Fruit fly (Drosophila melanogaster) whole organism, embryonic: ENCODE results near the gene CG14207.

Experiments
- Atf-2 ChIP-seq: fragments of 200-800 bp; sonication (Bioruptor generic); optimal IDR thresholded peaks from 2 replicates; lab custom pipeline; 2016; ENCODE audit warnings: missing biosample characterization, missing genetic modification characterization
- C15 ChIP-seq: fragments of 200-800 bp; sonication (Bioruptor generic); IDR thresholded peaks from 3 replicates; pipeline ENCODE4 v1.3.6; 2022; ENCODE audit warnings: missing biosample characterization, missing genetic modification characterization
- CG10654 ChIP-seq: fragments of 200-800 bp; sonication (Bioruptor generic); optimal IDR thresholded peaks from 2 replicates; lab custom pipeline; 2016; ENCODE audit warnings: missing biosample characterization, missing genetic modification characterization
- CG10959 ChIP-seq: fragments of 200-800 bp; sonication (Bioruptor generic); IDR thresholded peaks from 2 replicates; pipeline ENCODE4 v1.3.6; 2022; ENCODE audit warnings: missing biosample characterization, missing genetic modification characterization
- CG11093 ChIP-seq: fragments of 200-800 bp; sonication (Bioruptor generic); IDR thresholded peaks from 3 replicates; pipeline ENCODE4 v1.3.6; 2022; ENCODE audit warnings: missing biosample characterization, missing genetic modification characterization
- CG11560 ChIP-seq: fragments of 200-800 bp; sonication (Bioruptor generic); IDR thresholded peaks from 3 replicates; pipeline ENCODE4 v1.3.6; 2022; ENCODE audit warnings: missing biosample characterization, missing genetic modification characterization
- CG12219 ChIP-seq: fragments of 200-800 bp; sonication (Bioruptor generic); optimal IDR thresholded peaks from 3 replicates; lab custom pipeline; 2018; ENCODE audit warnings: missing biosample characterization, mild to moderate bottlenecking, missing genetic modification characterization
- CG18619 ChIP-seq: fragments of 200-800 bp; sonication (Bioruptor generic); optimal IDR thresholded peaks from 3 replicates; lab custom pipeline; 2017; ENCODE audit warnings: missing biosample characterization, mild to moderate bottlenecking, missing genetic modification characterization
- CG30020 ChIP-seq: fragments of 200-800 bp; optimal IDR thresholded peaks from 2 replicates; lab custom pipeline; 2019; ENCODE audit warnings: missing biosample characterization, mild to moderate bottlenecking, missing genetic modification characterization, moderate library complexity
- CG31224 ChIP-seq: fragments of 200-800 bp; sonication (Bioruptor generic); IDR thresholded peaks from 2 replicates; pipeline ENCODE4 v1.3.6; 2022; ENCODE audit warnings: missing biosample characterization, missing genetic modification characterization
- CG32767 ChIP-seq: fragments of 200-800 bp; sonication (Bioruptor generic); IDR thresholded peaks from 2 replicates; pipeline ENCODE4 v1.3.6; 2022; ENCODE audit warnings: missing biosample characterization, missing genetic modification characterization
- CG3281 ChIP-seq: fragments of 200-800 bp; sonication (Bioruptor generic); optimal IDR thresholded peaks from 3 replicates; lab custom pipeline; 2017; ENCODE audit warnings: missing biosample characterization, mild to moderate bottlenecking, missing genetic modification characterization
- CG33557 ChIP-seq: fragments of 200-800 bp; sonication (Bioruptor generic); optimal IDR thresholded peaks from 2 replicates; lab custom pipeline; 2019; ENCODE audit warnings: missing biosample characterization, mild to moderate bottlenecking, missing genetic modification characterization, moderate library complexity
- CG5245 ChIP-seq: fragments of 200-800 bp; sonication (Bioruptor generic); optimal IDR thresholded peaks from 3 replicates; lab custom pipeline; 2016; ENCODE audit warnings: missing biosample characterization, missing genetic modification characterization
- CG5953 ChIP-seq: fragments of 200-800 bp; sonication (Bioruptor generic); IDR thresholded peaks from 2 replicates; pipeline ENCODE4 v1.3.6; 2022; ENCODE audit warnings: missing biosample characterization, missing genetic modification characterization
- CG6654 ChIP-seq: fragments of 200-800 bp; sonication (Bioruptor generic); optimal IDR thresholded peaks from 2 replicates; lab custom pipeline; 2017; ENCODE audit warnings: missing biosample characterization, mild to moderate bottlenecking, missing genetic modification characterization
- CG7357 ChIP-seq: fragments of 200-800 bp; sonication (Bioruptor generic); IDR thresholded peaks from 3 replicates; pipeline ENCODE4 v1.3.6; 2022; ENCODE audit warnings: missing biosample characterization, missing genetic modification characterization
- CG7928 ChIP-seq: fragments of 200-800 bp; sonication (Bioruptor generic); optimal IDR thresholded peaks from 2 replicates; lab custom pipeline; 2017; ENCODE audit warnings: missing biosample characterization, mild to moderate bottlenecking, missing genetic modification characterization
- CG9215 ChIP-seq: fragments of 200-800 bp; sonication (Bioruptor generic); IDR thresholded peaks from 2 replicates; pipeline ENCODE4 v1.3.6; 2022; ENCODE audit warnings: missing biosample characterization, missing genetic modification characterization
- CG9609 ChIP-seq: fragments of 200-800 bp; sonication (Bioruptor generic); optimal IDR thresholded peaks from 3 replicates; lab custom pipeline; 2016; ENCODE audit warnings: missing biosample characterization, missing genetic modification characterization
- CG9932 ChIP-seq: fragments of 200-800 bp; sonication (Bioruptor generic); IDR thresholded peaks from 2 replicates; pipeline ENCODE4 v1.3.6; 2022; ENCODE audit warnings: missing biosample characterization, missing genetic modification characterization
- Elba2 ChIP-seq: fragments of 200-800 bp; sonication (Bioruptor generic); optimal IDR thresholded peaks from 3 replicates; lab custom pipeline; 2016; ENCODE audit warnings: missing biosample characterization, missing genetic modification characterization
- H15 ChIP-seq: fragments of 200-800 bp; sonication (Bioruptor generic); IDR thresholded peaks from 3 replicates; pipeline ENCODE4 v1.3.6; 2022; ENCODE audit warnings: missing biosample characterization, missing genetic modification characterization
- HHEX ChIP-seq: fragments of 200-800 bp; sonication (Bioruptor generic); optimal IDR thresholded peaks from 3 replicates; lab custom pipeline; 2017; ENCODE audit warnings: missing biosample characterization, mild to moderate bottlenecking, missing genetic modification characterization, missing genetic modification reagents
- MESR4 ChIP-seq: fragments of 200-800 bp; sonication (Bioruptor generic); optimal IDR thresholded peaks from 2 replicates; lab custom pipeline; 2018; ENCODE audit warnings: missing biosample characterization, mild to moderate bottlenecking, missing genetic modification characterization, moderate library complexity
- Mad ChIP-seq: fragments of 200-800 bp; sonication (Bioruptor generic); optimal IDR thresholded peaks from 2 replicates; lab custom pipeline; 2016; ENCODE audit warnings: missing biosample characterization, missing genetic modification characterization
- Meics ChIP-seq: fragments of 200-800 bp; sonication (Bioruptor generic); optimal IDR thresholded peaks from 2 replicates; lab custom pipeline; 2017; ENCODE audit warnings: missing biosample characterization, mild to moderate bottlenecking, missing genetic modification characterization
- Mrtf ChIP-seq: fragments of 200-800 bp; sonication (Bioruptor generic); IDR thresholded peaks from 3 replicates; pipeline ENCODE4 v1.3.6; 2022; ENCODE audit warnings: missing biosample characterization, missing genetic modification characterization
- NFAT ChIP-seq: fragments of 200-800 bp; sonication (Bioruptor generic); IDR thresholded peaks from 2 replicates; pipeline ENCODE4 v1.3.6; 2022; ENCODE audit warnings: missing biosample characterization, missing genetic modification characterization
- Nf-YC ChIP-seq: fragments of 200-800 bp; optimal IDR thresholded peaks from 3 replicates; lab custom pipeline; 2019; ENCODE audit warnings: missing biosample characterization, mild to moderate bottlenecking, missing genetic modification characterization, moderate library complexity
- NfI ChIP-seq: fragments of 200-800 bp; sonication (Bioruptor generic); optimal IDR thresholded peaks from 3 replicates; lab custom pipeline; 2018; ENCODE audit warnings: missing biosample characterization, mild to moderate bottlenecking, missing genetic modification characterization, moderate library complexity
- PHDP ChIP-seq: fragments of 200-800 bp; sonication (Bioruptor generic); optimal IDR thresholded peaks from 3 replicates; lab custom pipeline; 2018; ENCODE audit warnings: missing biosample characterization, mild to moderate bottlenecking, missing genetic modification characterization, moderate library complexity
- Xbp1 ChIP-seq: fragments of 200-800 bp; sonication (Bioruptor generic); optimal IDR thresholded peaks from 3 replicates; lab custom pipeline; 2016; ENCODE audit warnings: missing biosample characterization, mild to moderate bottlenecking, missing genetic modification characterization
- chinmo ChIP-seq: fragments of 200-800 bp; sonication (Bioruptor generic); IDR thresholded peaks from 4 replicates; pipeline ENCODE4 v1.3.6; 2022; ENCODE audit warnings: missing biosample characterization, missing genetic modification characterization; ENCODE audit not compliant: partially characterized antibody
- chn ChIP-seq: fragments of 200-800 bp; sonication (Bioruptor generic); optimal IDR thresholded peaks from 2 replicates; lab custom pipeline; 2016; ENCODE audit warnings: missing biosample characterization, missing genetic modification characterization
- croc ChIP-seq: fragments of 200-800 bp; sonication (Bioruptor generic); conservative IDR thresholded peaks from 3 replicates; pipeline ENCODE4 v1.3.6; 2022; ENCODE audit warnings: missing biosample characterization, missing genetic modification characterization
- cwo ChIP-seq: fragments of 200-800 bp; sonication (Bioruptor generic); optimal IDR thresholded peaks from 3 replicates; lab custom pipeline; 2017; ENCODE audit warnings: missing biosample characterization, missing genetic modification characterization, mild to moderate bottlenecking, moderate library complexity, missing genetic modification reagents
- jumu ChIP-seq: fragments of 200-800 bp; sonication (Bioruptor generic); optimal IDR thresholded peaks from 3 replicates; lab custom pipeline; 2016; ENCODE audit warnings: missing biosample characterization, missing genetic modification characterization
- lmd ChIP-seq: fragments of 200-800 bp; sonication (Bioruptor generic); IDR thresholded peaks from 2 replicates; pipeline ENCODE4 v1.3.6; 2022; ENCODE audit warnings: missing biosample characterization, missing genetic modification characterization
- maf-S ChIP-seq: fragments of 200-800 bp; sonication (Bioruptor generic); optimal IDR thresholded peaks from 2 replicates; lab custom pipeline; 2016; ENCODE audit warnings: missing biosample characterization, missing genetic modification characterization
- org-1 ChIP-seq: fragments of 200-800 bp; sonication (Bioruptor generic); optimal IDR thresholded peaks from 2 replicates; lab custom pipeline; 2017; ENCODE audit warnings: missing biosample characterization, missing genetic modification characterization
- pzg ChIP-seq: fragments of 200-800 bp; sonication (Bioruptor generic); optimal IDR thresholded peaks from 3 replicates; lab custom pipeline; 2018; ENCODE audit warnings: missing biosample characterization, mild to moderate bottlenecking, missing genetic modification characterization, moderate library complexity
- sc ChIP-seq, 3 experiments: fragments of >200 bp in 2 of 3; fragments of 200-800 bp in 1 of 3; sonication (Bioruptor generic) in 1 of 3; optimal IDR thresholded peaks; 2 replicates in 2 of 3; 3 replicates in 1 of 3; lab custom pipeline; 2017; ENCODE audit warnings: mild to moderate bottlenecking in 1 of 3, missing biosample characterization in 1 of 3, missing genetic modification characterization in 1 of 3, missing genetic modification reagents in 1 of 3
- stwl ChIP-seq: fragments of 200-800 bp; sonication (Bioruptor generic); optimal IDR thresholded peaks from 3 replicates; lab custom pipeline; 2018; ENCODE audit warnings: missing biosample characterization, mild to moderate bottlenecking, missing genetic modification characterization, moderate library complexity
- tin ChIP-seq: fragments of 200-800 bp; sonication (Bioruptor generic); optimal IDR thresholded peaks from 3 replicates; lab custom pipeline; 2016; ENCODE audit warnings: missing biosample characterization, missing genetic modification characterization
- twi ChIP-seq: fragments of 200-800 bp; optimal IDR thresholded peaks from 2 replicates; lab custom pipeline; 2019; ENCODE audit warnings: missing biosample characterization, mild to moderate bottlenecking, missing genetic modification characterization, moderate library complexity
- vvl ChIP-seq: fragments of 200-800 bp; sonication (Bioruptor generic); IDR thresholded peaks from 2 replicates; pipeline ENCODE4 v1.3.6; 2022; ENCODE audit warnings: missing biosample characterization, missing genetic modification characterization
- wor ChIP-seq: fragments of 200-800 bp; sonication (Bioruptor generic); IDR thresholded peaks from 2 replicates; pipeline ENCODE4 v1.3.6; 2022; ENCODE audit warnings: missing biosample characterization, missing genetic modification characterization
- z ChIP-seq: fragments of 200-800 bp; sonication (Bioruptor generic); IDR thresholded peaks from 3 replicates; pipeline ENCODE4 v1.3.6; 2022; ENCODE audit warnings: missing biosample characterization, missing genetic modification characterization

Gene CG14207

DNA sequence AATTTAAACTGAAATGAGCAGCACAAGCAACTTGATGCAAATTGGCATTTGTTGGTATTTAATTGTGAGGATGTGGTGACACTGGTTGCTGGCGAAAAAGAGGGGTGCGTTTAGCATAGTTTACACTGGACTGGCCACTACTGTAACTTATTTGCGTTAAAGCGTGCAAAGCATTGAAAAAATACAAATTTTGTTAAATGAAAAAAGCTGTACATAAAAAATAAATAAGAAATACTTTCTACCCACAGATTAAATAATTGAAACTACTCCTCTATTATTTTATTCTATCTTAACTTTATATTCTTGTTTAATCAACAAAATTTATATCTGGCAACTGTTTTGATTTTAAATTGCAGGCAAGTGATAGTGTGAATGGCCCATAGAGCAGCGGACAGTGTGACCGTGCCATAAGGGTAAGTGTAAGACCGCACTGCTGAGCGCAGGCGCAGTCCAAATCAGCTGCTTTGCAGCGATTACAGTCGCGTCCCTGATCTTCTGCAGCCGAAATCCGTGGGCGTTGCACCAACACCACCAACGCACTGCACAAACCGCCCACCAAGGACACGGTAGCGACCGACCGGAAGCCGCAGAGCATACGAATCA lies 39.2 kb upstream of the CG14207 start, which contains the start of the genes Grip84 and car (continued):
- peak; percentile 24 for TF ChIP-seq CG5245
- TF ChIP-seq CG7357 (GFP tag; lab: Robert Waterston, UW): peak; percentile 97
- TF ChIP-seq CG9215 (GFP tag; lab: Robert Waterston, UW): peak; percentile 77; the same call in 1 of the 2 replicates
- peak; percentile 26 for TF ChIP-seq CG10654
- TF ChIP-seq CG32767 (GFP tag; lab: Robert Waterston, UW): peak; percentile 32; the same call in 1 of the 2 replicates
- TF ChIP-seq chinmo (GFP tag; lab: Robert Waterston, UW): peak; percentile 30; the same call in 1 of the 4 replicates
- peak; percentile 68 for TF ChIP-seq NfI (GFP tag; lab: Kevin White, UChicago)
- no peak for TF ChIP-seq cwo (GFP tag; lab: Kevin White, UChicago)
- TF ChIP-seq chn (GFP tag; lab: Kevin White, UChicago): peak; percentile 20
- TF ChIP-seq croc (GFP tag; lab: Robert Waterston, UW): peak; percentile 58; the same call in 2 of the 3 replicates
- TF ChIP-seq PHDP (tag; lab: Kevin White, UChicago): no peak
- no peak for TF ChIP-seq CG5953 (GFP tag; lab: Robert Waterston, UW)
- TF ChIP-seq CG18619 (GFP tag; lab: Kevin White, UChicago): peak; percentile 65
- no peak for TF ChIP-seq CG3281 (GFP tag; lab: Kevin White, UChicago)
- TF ChIP-seq CG10959 (GFP tag; lab: Robert Waterston, UW): peak; percentile 27; the same call in 1 of the 2 replicates
- peak; percentile 43 for TF ChIP-seq CG33557 (GFP tag; lab: Kevin White, UChicago)
- TF ChIP-seq CG30020 (tag; lab: Kevin White, UChicago): peak; percentile 94
- TF ChIP-seq CG9609: peak; percentile 46
- TF ChIP-seq Atf-2 (GFP tag; lab: Kevin White, UChicago): no peak
- TF ChIP-seq z: no peak
- peak; percentile 73 for TF ChIP-seq lmd (GFP tag; lab: Robert Waterston, UW)
- TF ChIP-seq pzg: peak; percentile 53
- TF ChIP-seq CG12219 (GFP tag; lab: Kevin White, UChicago): no peak
- TF ChIP-seq H15 (GFP tag; lab: Robert Waterston, UW): peak; percentile 43; the same call in 1 of the 3 replicates
- peak; percentile 58 for TF ChIP-seq stwl (tag; lab: Kevin White, UChicago)
- peak; percentile 59 for TF ChIP-seq Nf-YC (tag; lab: Kevin White, UChicago)
- peak; percentile 68 for TF ChIP-seq twi (tag; lab: Kevin White, UChicago)
- TF ChIP-seq MESR4: peak; percentile 56
- peak; percentile 38 for TF ChIP-seq Mad (GFP tag; lab: Kevin White, UChicago)
- peak; percentile 49 for TF ChIP-seq CG31224
- 0 out of 3 replicates have a peak, but pooled peaks have one; percentile 31 for TF ChIP-seq C15 (GFP tag; lab: Robert Waterston, UW)
- peak; percentile 7 for TF ChIP-seq org-1 (GFP tag; lab: Kevin White, UChicago)
- peak; percentile 63; the same call in 2 of the 3 replicates for TF ChIP-seq CG11093 (GFP tag; lab: Robert Waterston, UW)
- TF ChIP-seq maf-S (GFP tag; lab: Kevin White, UChicago): peak; percentile 48
- 0 out of 3 replicates have a peak, but pooled peaks have one; percentile 51 for TF ChIP-seq CG11560 (tag; lab: Robert Waterston, UW)
- peak; percentile 64 for TF ChIP-seq jumu
- no peak for TF ChIP-seq sc (optimal IDR thresholded peaks at IDR 0.05; lab: Kevin White, UChicago)
- peak; percentile 38 for TF ChIP-seq sc (GFP tag; optimal IDR thresholded peaks at IDR 0.05; lab: Kevin White, UChicago)
- peak; percentile 72 for TF ChIP-seq Xbp1
- TF ChIP-seq CG7928 (GFP tag; lab: Kevin White, UChicago): no peak
- peak; percentile 68 for TF ChIP-seq Meics (GFP tag; lab: Kevin White, UChicago)
- TF ChIP-seq vvl (GFP tag; lab: Robert Waterston, UW): peak; percentile 37; the same call in 1 of the 2 replicates
- peak; percentile 42 for TF ChIP-seq HHEX
- TF ChIP-seq CG9932: peak; percentile 76; the same call in 1 of the 2 replicates
- TF ChIP-seq tin (GFP tag; lab: Kevin White, UChicago): peak; percentile 58
- TF ChIP-seq NFAT (GFP tag; lab: Robert Waterston, UW): 0 out of 2 replicates have a peak, but pooled peaks have one; percentile 15
- TF ChIP-seq CG6654 (GFP tag; lab: Kevin White, UChicago): no peak
- TF ChIP-seq wor (GFP tag; lab: Robert Waterston, UW): 0 out of 2 replicates have a peak, but pooled peaks have one; percentile 16
- peak; percentile 41 for TF ChIP-seq Elba2 (GFP tag; lab: Kevin White, UChicago)
- 0 out of 3 replicates have a peak, but pooled peaks have one; percentile 48 for TF ChIP-seq Mrtf (GFP tag; lab: Robert Waterston, UW)
